Fruit fly (Drosophila melanogaster): Measurements from ENCODE around the gene Nipsnap.

The Nipsnap gene

DNA sequence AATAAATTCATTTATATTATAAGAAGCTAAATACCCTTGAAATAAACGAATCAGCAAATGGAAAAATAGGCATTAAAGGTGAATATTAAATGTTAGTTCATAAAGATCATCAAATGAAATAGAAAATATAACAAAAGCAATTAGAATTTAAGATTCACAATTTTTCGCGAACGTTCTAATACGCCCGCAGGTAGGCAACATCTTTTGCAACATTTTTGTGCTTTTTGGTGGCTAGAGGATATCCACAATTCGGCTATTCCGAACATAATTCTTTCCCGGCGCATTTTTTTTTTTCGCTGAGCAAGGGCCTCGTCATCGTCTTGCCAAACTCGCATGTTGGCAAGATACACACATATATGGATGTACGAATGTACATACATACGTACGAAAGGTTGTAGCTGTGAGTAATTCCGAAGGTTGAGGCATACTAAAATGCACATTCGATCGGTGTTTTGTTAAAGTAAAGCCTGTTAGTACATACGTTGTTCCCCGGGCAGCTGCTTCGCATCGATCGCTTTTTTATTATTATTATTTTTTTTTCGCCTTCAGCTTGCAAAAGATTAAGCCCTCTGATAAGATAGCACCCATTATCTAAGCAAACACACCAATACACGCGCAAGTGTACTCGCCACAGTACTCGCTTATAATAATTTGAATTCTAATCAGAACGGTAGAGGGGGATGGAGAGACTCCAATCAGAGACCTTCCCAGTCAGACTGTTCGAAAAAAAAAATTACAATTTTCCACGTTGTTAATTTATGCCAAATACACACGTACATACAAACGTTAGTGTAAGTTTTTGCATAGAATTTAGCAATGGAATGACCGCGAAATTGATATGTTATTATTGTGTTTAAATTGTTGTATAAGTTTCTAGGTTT, 29.2 kb upstream of the Nipsnap start:
- TF ChIP-seq Pif1A (GFP tag; optimal IDR thresholded peaks at IDR 0.05): peak; percentile 30
- TF ChIP-seq CG4496 (GFP tag; IDR thresholded peaks at IDR 0.05): peak; percentile 12; the same call in 1 of the 3 replicates
- peak; percentile 14; the same call in 1 of the 2 replicates for TF ChIP-seq Ets98B (GFP tag; IDR thresholded peaks at IDR 0.05)
- peak; percentile 8 for TF ChIP-seq CG8159 (tag; optimal IDR thresholded peaks at IDR 0.05)
- TF ChIP-seq CG15710 (tag; optimal IDR thresholded peaks at IDR 0.05): no peak
- no peak for TF ChIP-seq EcR (GFP tag; optimal IDR thresholded peaks at IDR 0.05)
- no peak for TF ChIP-seq fd96Ca (GFP tag; IDR thresholded peaks at IDR 0.05)
- peak; percentile 52 for TF ChIP-seq Pif1B (GFP tag; optimal IDR thresholded peaks at IDR 0.05)
- TF ChIP-seq Snoo (tag; optimal IDR thresholded peaks at IDR 0.05): peak; percentile 68
- TF ChIP-seq CG8301 (tag; optimal IDR thresholded peaks at IDR 0.05): no peak

DNA sequence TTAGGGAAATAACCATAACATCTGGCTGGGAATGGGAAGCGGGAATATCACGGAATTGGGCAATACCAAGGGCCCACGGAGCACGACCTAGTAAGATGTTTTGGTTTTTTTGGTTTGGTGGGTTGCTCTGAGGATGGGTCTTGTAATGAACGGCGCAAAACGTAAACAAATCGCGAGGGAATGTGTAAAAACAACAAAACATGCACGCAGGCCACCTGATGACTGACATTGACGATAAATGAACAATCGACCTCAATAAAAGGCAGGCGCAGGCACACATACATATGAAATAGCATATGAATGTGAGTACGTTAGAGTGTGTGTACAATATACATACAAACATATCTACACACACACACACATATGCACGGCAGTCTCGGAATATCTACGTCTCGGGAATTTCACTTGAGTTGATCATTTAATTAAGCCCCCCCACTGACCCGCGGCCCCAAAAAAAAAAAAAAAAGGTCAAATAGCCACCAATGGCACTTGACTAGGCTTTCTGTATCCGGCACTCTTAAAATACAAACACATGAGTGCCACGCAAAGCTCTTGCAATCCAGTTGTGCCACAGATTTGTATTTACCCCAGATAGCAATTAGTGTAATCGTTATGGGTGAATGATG, 27.5 kb upstream of the Nipsnap start:
- TF ChIP-seq CG10348 (GFP tag; IDR thresholded peaks at IDR 0.05) (no peak), CG4496 (GFP tag; IDR thresholded peaks at IDR 0.05) (no peak), D1 (tag; optimal IDR thresholded peaks at IDR 0.05) (no peak), CG8159 (tag; optimal IDR thresholded peaks at IDR 0.05) (no peak), Ets98B (GFP tag; IDR thresholded peaks at IDR 0.05) (no peak), CG14655 (GFP tag; optimal IDR thresholded peaks at IDR 0.05) (no peak), CG32121 (GFP tag; IDR thresholded peaks at IDR 0.05) (no peak), CG34367 (tag; optimal IDR thresholded peaks at IDR 0.05) (no peak), Pif1B (GFP tag; optimal IDR thresholded peaks at IDR 0.05) (no peak), Pif1A (GFP tag; optimal IDR thresholded peaks at IDR 0.05) (no peak), rn (GFP tag; IDR thresholded peaks at IDR 0.05) (no peak), gl (tag; optimal IDR thresholded peaks at IDR 0.05) (no peak), fd96Ca (GFP tag; IDR thresholded peaks at IDR 0.05) (no peak), CG12605 (GFP tag; IDR thresholded peaks at IDR 0.05) (no peak), EcR (GFP tag; optimal IDR thresholded peaks at IDR 0.05) (no peak), CG13204 (GFP tag; optimal IDR thresholded peaks at IDR 0.05) (no peak), CG17806 (tag; optimal IDR thresholded peaks at IDR 0.05) (no peak), Snoo (tag; optimal IDR thresholded peaks at IDR 0.05) (no peak)

DNA sequence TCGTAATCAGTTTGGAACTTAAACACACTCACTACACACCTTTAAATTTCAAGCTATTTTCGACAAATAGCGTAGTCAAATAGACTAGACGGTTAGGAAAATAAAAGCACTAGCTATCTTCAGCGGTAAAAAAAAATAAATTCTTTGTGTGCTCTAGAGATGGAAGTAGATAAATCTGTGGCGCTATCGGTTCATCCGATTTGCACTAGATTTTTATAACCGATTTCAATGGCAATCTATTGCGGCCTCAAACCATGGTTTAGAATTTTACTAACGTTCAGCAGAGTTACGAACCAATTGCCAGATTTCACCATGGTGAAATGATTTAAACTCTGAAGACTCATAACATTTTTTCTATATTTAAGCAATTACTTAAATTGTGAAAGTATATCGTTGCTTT, 23.1 kb upstream of the Nipsnap start:
- TF ChIP-seq rn (GFP tag; IDR thresholded peaks at IDR 0.05) (no peak), CG8159 (tag; optimal IDR thresholded peaks at IDR 0.05) (peak; percentile 9)

DNA sequence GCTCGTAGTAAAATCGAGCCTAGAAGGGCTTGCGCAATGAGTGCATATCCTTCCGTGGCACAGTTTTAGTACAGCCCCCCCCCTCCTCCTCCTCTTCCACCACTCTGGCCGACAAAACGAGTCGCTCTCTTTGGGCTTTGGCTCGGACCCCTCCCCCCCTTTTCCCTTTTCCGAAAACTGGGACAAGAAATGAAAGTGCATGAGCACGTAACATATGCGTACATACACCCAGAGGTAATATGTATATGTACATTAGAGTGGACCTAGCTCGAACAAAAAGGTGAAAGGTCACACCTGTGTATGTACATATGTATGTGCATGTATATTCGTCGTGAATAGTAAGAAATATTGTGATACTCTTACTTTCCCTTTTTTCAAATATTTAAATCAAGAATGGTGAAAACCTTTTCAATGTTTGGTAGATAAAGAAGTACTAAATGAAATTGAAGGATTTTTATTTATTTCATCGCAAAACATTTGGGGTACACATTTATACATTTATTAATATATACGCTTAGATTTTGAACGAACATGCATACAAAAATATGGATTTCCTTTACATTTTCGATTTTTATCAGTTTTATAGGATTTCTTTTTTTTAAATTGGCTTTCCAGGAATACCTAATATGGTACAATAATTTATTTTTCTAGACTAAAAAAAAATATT, 19.4 kb upstream of the Nipsnap start:
- TF ChIP-seq CG17806 (tag; optimal IDR thresholded peaks at IDR 0.05): peak; percentile 10
- TF ChIP-seq rn (GFP tag; IDR thresholded peaks at IDR 0.05): no peak
- no peak for TF ChIP-seq CG34367 (tag; optimal IDR thresholded peaks at IDR 0.05)
- peak; percentile 53 for TF ChIP-seq CG32121 (GFP tag; IDR thresholded peaks at IDR 0.05)
- no peak for TF ChIP-seq CG10348 (GFP tag; IDR thresholded peaks at IDR 0.05)
- no peak for TF ChIP-seq CG14655 (GFP tag; optimal IDR thresholded peaks at IDR 0.05)
- TF ChIP-seq D1 (tag; optimal IDR thresholded peaks at IDR 0.05): no peak
- TF ChIP-seq CG9948 (tag; optimal IDR thresholded peaks at IDR 0.05): no peak
- TF ChIP-seq Ets98B (GFP tag; IDR thresholded peaks at IDR 0.05): no peak; the same call in 1 of the 2 replicates
- no peak for TF ChIP-seq CG15710 (tag; optimal IDR thresholded peaks at IDR 0.05)
- TF ChIP-seq gl (tag; optimal IDR thresholded peaks at IDR 0.05): no peak
- TF ChIP-seq EcR (GFP tag; optimal IDR thresholded peaks at IDR 0.05): peak; percentile 54
- TF ChIP-seq CG4496 (GFP tag; IDR thresholded peaks at IDR 0.05): peak; percentile 74
- peak; percentile 36 for TF ChIP-seq Pif1A (GFP tag; optimal IDR thresholded peaks at IDR 0.05)
- TF ChIP-seq CG13204 (GFP tag; optimal IDR thresholded peaks at IDR 0.05): no peak
- peak; percentile 96 for TF ChIP-seq CG8159 (tag; optimal IDR thresholded peaks at IDR 0.05)
- TF ChIP-seq CG8301 (tag; optimal IDR thresholded peaks at IDR 0.05): peak; percentile 8
- peak; percentile 50; the same call in 1 of the 3 replicates for TF ChIP-seq fd96Ca (GFP tag; IDR thresholded peaks at IDR 0.05)
- peak; percentile 17 for TF ChIP-seq Pif1B (GFP tag; optimal IDR thresholded peaks at IDR 0.05)
- 0 out of 2 replicates have a peak, but pooled peaks have one; percentile 26 for TF ChIP-seq CG12605 (GFP tag; IDR thresholded peaks at IDR 0.05)
- TF ChIP-seq Snoo (tag; optimal IDR thresholded peaks at IDR 0.05): no peak

DNA sequence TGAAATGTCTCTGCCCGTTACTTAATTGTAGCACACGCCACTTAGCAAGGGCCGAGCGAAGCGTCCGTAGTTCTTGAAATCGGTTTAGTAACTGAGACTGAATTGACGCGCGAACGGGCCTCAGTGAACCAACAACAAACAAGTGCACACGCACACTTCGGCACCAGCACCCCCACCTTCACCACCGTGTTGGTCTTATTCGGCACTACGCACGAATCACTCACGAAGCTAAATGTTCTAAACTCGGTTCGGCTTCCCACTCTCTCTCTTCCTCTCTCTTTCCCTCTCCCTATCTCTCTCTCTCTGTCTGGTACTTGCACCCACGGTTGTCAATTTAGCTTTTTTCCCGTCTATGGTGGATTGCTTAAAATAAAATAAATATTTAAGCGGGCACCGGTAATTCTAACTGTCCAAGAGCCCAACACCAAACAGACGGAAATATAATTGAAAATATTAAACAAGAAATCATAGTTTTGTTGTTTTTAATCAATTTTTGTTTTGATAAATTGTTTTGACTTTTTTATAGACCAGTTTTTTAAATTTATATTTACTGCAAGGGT, 18.1 kb upstream of the Nipsnap start, which contains the start of gene Tob:
TSS of gene Tob (minus strand) at position 65 of the 560 bp plus-strand sequence.
- TF ChIP-seq CG14655 (GFP tag; optimal IDR thresholded peaks at IDR 0.05): peak; percentile 8
- TF ChIP-seq CG13204 (GFP tag; optimal IDR thresholded peaks at IDR 0.05): peak; percentile 15
- no peak for TF ChIP-seq CG10348 (GFP tag; IDR thresholded peaks at IDR 0.05)
- peak; percentile 22 for TF ChIP-seq Snoo (tag; optimal IDR thresholded peaks at IDR 0.05)
- peak; percentile 71 for TF ChIP-seq Ets98B (GFP tag; IDR thresholded peaks at IDR 0.05)
- peak; percentile 72 for TF ChIP-seq CG12605 (GFP tag; IDR thresholded peaks at IDR 0.05)
- no peak for TF ChIP-seq CG9948 (tag; optimal IDR thresholded peaks at IDR 0.05)
- no peak for TF ChIP-seq CG15710 (tag; optimal IDR thresholded peaks at IDR 0.05)
- peak; percentile 14 for TF ChIP-seq Pif1B (GFP tag; optimal IDR thresholded peaks at IDR 0.05)
- no peak; the same call in 2 of the 3 replicates for TF ChIP-seq fd96Ca (GFP tag; IDR thresholded peaks at IDR 0.05)
- no peak for TF ChIP-seq CG8301 (tag; optimal IDR thresholded peaks at IDR 0.05)
- peak; percentile 22 for TF ChIP-seq EcR (GFP tag; optimal IDR thresholded peaks at IDR 0.05)
- no peak for TF ChIP-seq rn (GFP tag; IDR thresholded peaks at IDR 0.05)
- TF ChIP-seq CG8159 (tag; optimal IDR thresholded peaks at IDR 0.05): peak; percentile 25
- TF ChIP-seq D1 (tag; optimal IDR thresholded peaks at IDR 0.05): no peak
- TF ChIP-seq CG17806 (tag; optimal IDR thresholded peaks at IDR 0.05): no peak
- peak; percentile 79 for TF ChIP-seq CG4496 (GFP tag; IDR thresholded peaks at IDR 0.05)
- TF ChIP-seq Pif1A (GFP tag; optimal IDR thresholded peaks at IDR 0.05): no peak
- no peak for TF ChIP-seq CG34367 (tag; optimal IDR thresholded peaks at IDR 0.05)
- TF ChIP-seq CG32121 (GFP tag; IDR thresholded peaks at IDR 0.05): peak; percentile 55; the same call in 1 of the 2 replicates
- peak; percentile 19 for TF ChIP-seq gl (tag; optimal IDR thresholded peaks at IDR 0.05)

Data from whole organism, pupa.